Fruit fly (Drosophila melanogaster) whole organism, prepupa: ENCODE measurements around the gene hale.

Source experiments
- CG3032 ChIP-seq: fragments of 200-800 bp; optimal IDR thresholded peaks from 2 replicates; lab custom pipeline; 2019; ENCODE audit warnings: missing biosample characterization, mild to moderate bottlenecking, missing genetic modification characterization, moderate library complexity
- CG31627 ChIP-seq: fragments of 200-800 bp; sonication (Bioruptor generic); optimal IDR thresholded peaks from 3 replicates; lab custom pipeline; 2016; ENCODE audit warnings: missing biosample characterization, missing genetic modification characterization
- CG32006 ChIP-seq: fragments of 200-800 bp; sonication (Bioruptor generic); optimal IDR thresholded peaks from 3 replicates; lab custom pipeline; 2017; ENCODE audit warnings: missing biosample characterization, mild to moderate bottlenecking, missing genetic modification characterization
- Ets21C ChIP-seq: fragments of 200-800 bp; sonication (Bioruptor generic); optimal IDR thresholded peaks from 3 replicates; lab custom pipeline; 2016; ENCODE audit warnings: missing biosample characterization, missing genetic modification characterization
- Sox102F ChIP-seq: fragments of 200-800 bp; sonication (Bioruptor generic); optimal IDR thresholded peaks from 2 replicates; lab custom pipeline; 2016; ENCODE audit warnings: missing biosample characterization, mild to moderate bottlenecking, missing genetic modification characterization
- net ChIP-seq: fragments of 200-800 bp; sonication (Bioruptor generic); optimal IDR thresholded peaks from 3 replicates; lab custom pipeline; 2016; ENCODE audit warnings: missing biosample characterization, missing genetic modification characterization

- no peak for TF ChIP-seq net (GFP tag; lab: Kevin White, UChicago)
- no peak for TF ChIP-seq CG3032
- TF ChIP-seq CG32006, result no peak
- no peak for TF ChIP-seq Ets21C (GFP tag; lab: Kevin White, UChicago)
- TF ChIP-seq Sox102F (GFP tag; lab: Kevin White, UChicago), result no peak
- no peak for TF ChIP-seq CG31627 (GFP tag; lab: Kevin White, UChicago)
Observed at dm6 chr3L:20004442-20004869, 18.8 kb upstream of the hale start.
